Worm (Caenorhabditis elegans) whole organism, mixed stage, embryonic: ENCODE measurements around the gene C07A12.2.

Source experiments
- bed-3 ChIP-seq: fragments of 200-800 bp; sonication (Bioruptor generic); optimal IDR thresholded peaks from 3 replicates; lab custom pipeline; 2018; ENCODE audit warnings: mild to moderate bottlenecking, missing genetic modification characterization, moderate library complexity, missing compliant biosample characterization
- blmp-1 ChIP-seq: fragments of 150-350 bp; optimal IDR thresholded peaks from 2 replicates; lab custom pipeline; 2014; ENCODE audit warnings: missing biosample characterization, missing genetic modification characterization
- flh-1 ChIP-seq: fragments of 200-800 bp; sonication (Bioruptor generic); optimal IDR thresholded peaks from 2 replicates; lab custom pipeline; 2018; ENCODE audit warnings: mild to moderate bottlenecking, missing genetic modification characterization, moderate library complexity, missing compliant biosample characterization
- lin-13 ChIP-seq: fragments of 150-350 bp; optimal IDR thresholded peaks from 2 replicates; lab custom pipeline; 2014; ENCODE audit warnings: missing biosample characterization, missing genetic modification characterization
- lsy-2 ChIP-seq: fragments of 150-350 bp; optimal IDR thresholded peaks from 2 replicates; lab custom pipeline; 2014; ENCODE audit warnings: missing biosample characterization, missing genetic modification characterization
- nhr-237 ChIP-seq: fragments of 150-350 bp; optimal IDR thresholded peaks from 2 replicates; lab custom pipeline; 2014; ENCODE audit warnings: missing biosample characterization, missing genetic modification characterization
- nhr-28 ChIP-seq: fragments of 150-350 bp; optimal IDR thresholded peaks from 2 replicates; lab custom pipeline; 2014; ENCODE audit warnings: missing biosample characterization, missing genetic modification characterization
- pha-4 ChIP-seq: fragments of 150-350 bp; optimal IDR thresholded peaks from 2 replicates; lab custom pipeline; 2018; ENCODE audit warnings: missing biosample characterization, missing genetic modification reagents, missing genetic modification characterization
- snpc-4 ChIP-seq: fragments of 150-350 bp; optimal IDR thresholded peaks from 2 replicates; lab custom pipeline; 2014; ENCODE audit warnings: missing biosample characterization, missing genetic modification characterization
- sptf-1 ChIP-seq: sonication (generic microtip); optimal IDR thresholded peaks from 2 replicates; lab custom pipeline; 2017; ENCODE audit warnings: mild to moderate bottlenecking, missing genetic modification characterization, moderate library complexity, missing compliant biosample characterization
- unc-62 ChIP-seq: fragments of 150-350 bp; optimal IDR thresholded peaks from 2 replicates; lab custom pipeline; 2014; ENCODE audit warnings: missing biosample characterization, missing genetic modification reagents, missing genetic modification characterization
- ztf-11 ChIP-seq: fragments of 150-350 bp; optimal IDR thresholded peaks from 2 replicates; lab custom pipeline; 2014; ENCODE audit warnings: missing biosample characterization, missing genetic modification characterization

DNA sequence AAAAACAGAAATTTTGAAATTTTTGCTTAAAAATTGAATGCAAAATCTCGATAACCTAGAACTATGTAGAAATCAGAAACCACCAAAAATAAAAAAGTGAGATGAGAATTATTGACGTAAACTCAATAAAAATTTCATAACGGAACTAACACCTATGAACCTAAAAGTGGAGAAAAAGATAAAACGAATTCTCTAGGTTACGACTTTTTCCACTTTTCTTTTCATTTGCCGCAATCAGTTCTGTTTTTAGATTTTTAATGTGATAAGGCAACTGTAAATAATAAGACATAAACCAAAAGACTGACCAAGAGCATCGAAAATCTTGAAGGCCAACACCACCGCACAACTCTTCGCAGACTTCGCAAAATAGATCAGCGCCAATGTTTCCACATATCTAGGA, 42.6 kb upstream of the C07A12.2 start:
- no peak for TF ChIP-seq snpc-4
- no peak for TF ChIP-seq unc-62 (GFP tag; lab: Kevin White, UChicago)
- TF ChIP-seq flh-1 (GFP tag; lab: Kevin White, UChicago): no peak
- TF ChIP-seq lsy-2 (tag; lab: Kevin White, UChicago): no peak
- TF ChIP-seq blmp-1 (tag; lab: Kevin White, UChicago): no peak
- TF ChIP-seq pha-4 (tag; lab: Kevin White, UChicago): no peak
- no peak for TF ChIP-seq nhr-237 (tag; lab: Kevin White, UChicago)
- TF ChIP-seq nhr-28 (tag; lab: Kevin White, UChicago): no peak
- TF ChIP-seq ztf-11 (tag; lab: Kevin White, UChicago): no peak
- no peak for TF ChIP-seq bed-3 (GFP tag; lab: Kevin White, UChicago)
- no peak for TF ChIP-seq sptf-1 (tag; lab: Kevin White, UChicago)
- TF ChIP-seq lin-13 (tag; lab: Kevin White, UChicago): no peak
